Worm (Caenorhabditis elegans) whole organism, L3 larva: Measurements from ENCODE around the gene C33H5.13.

ENCODE experiments used
- R02D3.7 ChIP-seq: fragments of 150-350 bp; optimal IDR thresholded peaks from 2 replicates; lab custom pipeline; 2014; ENCODE audit warnings: missing biosample characterization, missing genetic modification characterization
- ZK546.5 ChIP-seq: sonication (generic microtip); optimal IDR thresholded peaks from 2 replicates; lab custom pipeline; 2017; ENCODE audit warnings: missing biosample characterization, missing genetic modification characterization
- aly-2 ChIP-seq: fragments of 150-350 bp; optimal IDR thresholded peaks from 2 replicates; lab custom pipeline; 2014; ENCODE audit warnings: missing biosample characterization, missing genetic modification characterization
- ama-1 ChIP-seq: fragments of 150-350 bp; optimal IDR thresholded peaks from 2 replicates; lab custom pipeline; 2018
- ceh-16 ChIP-seq: sonication (generic microtip); optimal IDR thresholded peaks from 2 replicates; lab custom pipeline; 2017; ENCODE audit warnings: missing biosample characterization, missing genetic modification characterization
- ceh-28 ChIP-seq: fragments of 150-350 bp; optimal IDR thresholded peaks from 2 replicates; lab custom pipeline; 2014; ENCODE audit warnings: missing biosample characterization, missing genetic modification reagents, missing genetic modification characterization
- ceh-82 ChIP-seq: fragments of 150-350 bp; optimal IDR thresholded peaks from 2 replicates; lab custom pipeline; 2014; ENCODE audit warnings: missing biosample characterization, missing genetic modification characterization
- ceh-9 ChIP-seq: sonication (generic microtip); optimal IDR thresholded peaks from 2 replicates; lab custom pipeline; 2018; ENCODE audit warnings: missing biosample characterization, missing genetic modification characterization
- daf-12 ChIP-seq: fragments of 150-350 bp; optimal IDR thresholded peaks from 2 replicates; lab custom pipeline; 2014; ENCODE audit warnings: missing biosample characterization, missing genetic modification reagents, missing genetic modification characterization
- egl-27 ChIP-seq: sonication (generic microtip); optimal IDR thresholded peaks from 4 replicates; lab custom pipeline; 2017; ENCODE audit warnings: missing biosample characterization, missing genetic modification reagents, missing genetic modification characterization
- egl-5 ChIP-seq: fragments of 150-350 bp; optimal IDR thresholded peaks from 2 replicates; lab custom pipeline; 2017; ENCODE audit warnings: missing biosample characterization, missing genetic modification reagents, missing genetic modification characterization, inconsistent platforms
- elt-1 ChIP-seq: fragments of 150-350 bp; optimal IDR thresholded peaks from 2 replicates; lab custom pipeline; 2014; ENCODE audit warnings: missing biosample characterization, missing genetic modification characterization
- elt-2 ChIP-seq: sonication (generic microtip); optimal IDR thresholded peaks from 2 replicates; lab custom pipeline; 2016; ENCODE audit warnings: missing genetic modification reagents, mild to moderate bottlenecking, missing genetic modification characterization, missing compliant biosample characterization
- elt-3 ChIP-seq, 3 experiments: fragments of 150-350 bp in 1 of 3; sonication (generic microtip) in 2 of 3; optimal IDR thresholded peaks; 2 replicates in 2 of 3; 4 replicates in 1 of 3; lab custom pipeline; 2014 to 2017; ENCODE audit warnings: missing biosample characterization in 3 of 3, missing genetic modification characterization in 3 of 3
- fkh-10 ChIP-seq: sonication (generic microtip); optimal IDR thresholded peaks from 2 replicates; lab custom pipeline; 2017; ENCODE audit warnings: missing biosample characterization, missing genetic modification reagents, missing genetic modification characterization
- fos-1 ChIP-seq: fragments of 150-350 bp; optimal IDR thresholded peaks from 2 replicates; lab custom pipeline; 2014; ENCODE audit warnings: missing biosample characterization, missing genetic modification characterization
- hmg-11 ChIP-seq: sonication (generic microtip); optimal IDR thresholded peaks from 2 replicates; lab custom pipeline; 2016; ENCODE audit warnings: missing genetic modification characterization, missing compliant biosample characterization
- jun-1 ChIP-seq: fragments of 150-350 bp; optimal IDR thresholded peaks from 2 replicates; lab custom pipeline; 2014; ENCODE audit warnings: missing biosample characterization, missing genetic modification reagents, missing genetic modification characterization
- lin-15B ChIP-seq: fragments of 150-350 bp; optimal IDR thresholded peaks from 2 replicates; lab custom pipeline; 2014; ENCODE audit warnings: missing biosample characterization, missing genetic modification characterization
- lin-39 ChIP-seq: fragments of 150-350 bp; optimal IDR thresholded peaks from 2 replicates; lab custom pipeline; 2018; ENCODE audit warnings: missing biosample characterization, missing genetic modification reagents, missing genetic modification characterization
- lsy-12 ChIP-seq: sonication (generic microtip); optimal IDR thresholded peaks from 2 replicates; lab custom pipeline; 2016; ENCODE audit warnings: mild to moderate bottlenecking, missing genetic modification characterization, missing compliant biosample characterization
- mdl-1 ChIP-seq: fragments of 150-350 bp; optimal IDR thresholded peaks from 2 replicates; lab custom pipeline; 2014; ENCODE audit warnings: missing biosample characterization, missing genetic modification characterization
- mml-1 ChIP-seq: fragments of 150-350 bp; sonication (generic microtip); optimal IDR thresholded peaks from 3 replicates; lab custom pipeline; 2014; ENCODE audit warnings: missing biosample characterization, missing genetic modification characterization
- nfya-1 ChIP-seq: sonication (generic microtip); optimal IDR thresholded peaks from 2 replicates; lab custom pipeline; 2017; ENCODE audit warnings: missing genetic modification characterization, mild to moderate bottlenecking, missing compliant biosample characterization, antibody characterized with exemption, moderate library complexity; ENCODE audit not compliant: insufficient read depth
- nhr-11 ChIP-seq: fragments of 150-350 bp; optimal IDR thresholded peaks from 2 replicates; lab custom pipeline; 2014; ENCODE audit warnings: missing biosample characterization, missing genetic modification characterization
- nhr-12 ChIP-seq: fragments of 150-350 bp; optimal IDR thresholded peaks from 2 replicates; lab custom pipeline; 2014; ENCODE audit warnings: missing biosample characterization, missing genetic modification characterization
- nhr-23 ChIP-seq: fragments of 150-350 bp; optimal IDR thresholded peaks from 2 replicates; lab custom pipeline; 2014; ENCODE audit warnings: missing biosample characterization, missing genetic modification reagents, missing genetic modification characterization
- nhr-237 ChIP-seq: fragments of 150-350 bp; optimal IDR thresholded peaks from 2 replicates; lab custom pipeline; 2014; ENCODE audit warnings: missing biosample characterization, missing genetic modification characterization
- nhr-25 ChIP-seq: sonication (generic microtip); optimal IDR thresholded peaks from 2 replicates; lab custom pipeline; 2017; ENCODE audit warnings: missing biosample characterization, missing genetic modification characterization
- nhr-28 ChIP-seq: fragments of 150-350 bp; optimal IDR thresholded peaks from 2 replicates; lab custom pipeline; 2014; ENCODE audit warnings: missing biosample characterization, missing genetic modification characterization
- nhr-43 ChIP-seq: sonication (generic microtip); optimal IDR thresholded peaks from 2 replicates; lab custom pipeline; 2016; ENCODE audit warnings: mild to moderate bottlenecking, missing genetic modification characterization, missing compliant biosample characterization; ENCODE audit not compliant: poor library complexity, severe bottlenecking
- nhr-67 ChIP-seq: fragments of 150-350 bp; optimal IDR thresholded peaks from 2 replicates; lab custom pipeline; 2014; ENCODE audit warnings: missing biosample characterization, missing genetic modification characterization
- nhr-76 ChIP-seq: fragments of 150-350 bp; sonication (generic microtip); optimal IDR thresholded peaks from 5 replicates; lab custom pipeline; 2014; ENCODE audit warnings: missing biosample characterization, missing genetic modification characterization
- nhr-77 ChIP-seq: fragments of 150-350 bp; optimal IDR thresholded peaks from 2 replicates; lab custom pipeline; 2014; ENCODE audit warnings: missing biosample characterization, missing genetic modification characterization
- pha-4 ChIP-seq: fragments of 150-350 bp; optimal IDR thresholded peaks from 2 replicates; lab custom pipeline; 2014; ENCODE audit warnings: missing biosample characterization, missing genetic modification reagents, missing genetic modification characterization
- pqm-1 ChIP-seq: fragments of 150-350 bp; optimal IDR thresholded peaks from 2 replicates; lab custom pipeline; 2017; ENCODE audit warnings: missing biosample characterization, missing genetic modification characterization, inconsistent platforms
- sea-2 ChIP-seq: fragments of 150-350 bp; sonication (generic microtip); optimal IDR thresholded peaks from 4 replicates; lab custom pipeline; 2014; ENCODE audit warnings: missing biosample characterization, missing genetic modification reagents, missing genetic modification characterization
- skn-1 ChIP-seq: fragments of 150-350 bp; optimal IDR thresholded peaks from 2 replicates; lab custom pipeline; 2014; ENCODE audit warnings: missing biosample characterization, missing genetic modification characterization
- snpc-4 ChIP-seq: fragments of 150-350 bp; optimal IDR thresholded peaks from 2 replicates; lab custom pipeline; 2014; ENCODE audit warnings: missing biosample characterization, missing genetic modification characterization
- tbx-2 ChIP-seq: sonication (generic microtip); optimal IDR thresholded peaks from 2 replicates; lab custom pipeline; 2016; ENCODE audit warnings: mild to moderate bottlenecking, missing genetic modification characterization, missing compliant biosample characterization
- unc-62 ChIP-seq: fragments of 150-350 bp; sonication (generic microtip); optimal IDR thresholded peaks from 4 replicates; lab custom pipeline; 2014; ENCODE audit warnings: missing biosample characterization, missing genetic modification reagents, missing genetic modification characterization
- zag-1 ChIP-seq: fragments of 150-350 bp; optimal IDR thresholded peaks from 2 replicates; lab custom pipeline; 2014; ENCODE audit warnings: missing biosample characterization, missing genetic modification characterization
- ztf-11 ChIP-seq: fragments of 150-350 bp; optimal IDR thresholded peaks from 2 replicates; lab custom pipeline; 2014; ENCODE audit warnings: missing biosample characterization, missing genetic modification characterization
- ztf-4 ChIP-seq: fragments of 150-350 bp; optimal IDR thresholded peaks from 2 replicates; lab custom pipeline; 2014; ENCODE audit warnings: missing biosample characterization, missing genetic modification characterization

C33H5.13 gene

ce11 chrIV:7790801-7791588 is 1.1 kb downstream of the C33H5.13 start, which contains the start of gene rsp-6:
rsp-6 (minus strand) TSS chrIV:7791229.
- peak; percentile 59 for TF ChIP-seq jun-1 (tag; lab: Kevin White, UChicago)
- peak; percentile 97 for TF ChIP-seq lin-15B
- TF ChIP-seq lsy-12 (tag; lab: Kevin White, UChicago) = peak; percentile 58
- no peak for TF ChIP-seq zag-1 (tag; lab: Kevin White, UChicago)
- no peak for TF ChIP-seq ztf-11 (tag; lab: Kevin White, UChicago)
- peak; percentile 66 for TF ChIP-seq hmg-11 (tag; lab: Kevin White, UChicago)
- peak; percentile 28 for TF ChIP-seq nhr-11 (tag; lab: Kevin White, UChicago)
- TF ChIP-seq pha-4 (tag; lab: Kevin White, UChicago) = peak; percentile 97
- TF ChIP-seq ztf-4 (tag; lab: Kevin White, UChicago) = no peak
- TF ChIP-seq ama-1 (lab: Kevin White, UChicago) = peak; percentile 75
- TF ChIP-seq sea-2 (GFP tag; lab: Kevin White, UChicago) = no peak
- TF ChIP-seq nhr-25 (tag; lab: Kevin White, UChicago) = peak; percentile 78
- TF ChIP-seq ceh-28 (tag; lab: Kevin White, UChicago) = peak; percentile 40
- peak; percentile 44 for TF ChIP-seq pqm-1 (tag; lab: Kevin White, UChicago)
- peak; percentile 57 for TF ChIP-seq elt-1 (tag; lab: Kevin White, UChicago)
- TF ChIP-seq nfya-1 (tag; lab: Kevin White, UChicago) = peak; percentile 98
- no peak for TF ChIP-seq elt-3 (tag; optimal IDR thresholded peaks at IDR 0.05; lab: Kevin White, UChicago)
- peak; percentile 9 for TF ChIP-seq egl-27 (tag; lab: Kevin White, UChicago)
- peak; percentile 96 for TF ChIP-seq egl-5 (tag; lab: Kevin White, UChicago)
- TF ChIP-seq ceh-9 (tag; lab: Kevin White, UChicago) = no peak
- no peak for TF ChIP-seq nhr-12 (tag; lab: Kevin White, UChicago)
- TF ChIP-seq mdl-1 (tag; lab: Kevin White, UChicago) = no peak
- TF ChIP-seq ZK546.5 (tag; lab: Kevin White, UChicago) = no peak
- TF ChIP-seq lin-39 (tag; lab: Kevin White, UChicago) = peak; percentile 98
- peak; percentile 82 for TF ChIP-seq snpc-4 (tag; lab: Kevin White, UChicago)
- no peak for TF ChIP-seq nhr-67 (tag; lab: Kevin White, UChicago)
- TF ChIP-seq unc-62 (GFP tag; lab: Kevin White, UChicago) = peak; percentile 28
- TF ChIP-seq fkh-10 (GFP tag; lab: Kevin White, UChicago) = no peak
- TF ChIP-seq skn-1 (tag; lab: Kevin White, UChicago) = peak; percentile 90
- TF ChIP-seq elt-2 (tag; lab: Kevin White, UChicago) = peak; percentile 65
- peak; percentile 68 for TF ChIP-seq R02D3.7 (tag; lab: Kevin White, UChicago)
- TF ChIP-seq nhr-23 (tag; lab: Kevin White, UChicago) = peak; percentile 73
- no peak for TF ChIP-seq fos-1 (tag; lab: Kevin White, UChicago)
- peak; percentile 64 for TF ChIP-seq nhr-43 (tag; lab: Kevin White, UChicago)
- no peak for TF ChIP-seq daf-12 (tag; lab: Kevin White, UChicago)
- TF ChIP-seq nhr-77 (tag; lab: Kevin White, UChicago) = peak; percentile 4

- TF ChIP-seq nhr-25 (tag; lab: Kevin White, UChicago) = no peak
- no peak for TF ChIP-seq tbx-2 (tag; lab: Kevin White, UChicago)
- no peak for TF ChIP-seq skn-1 (tag; lab: Kevin White, UChicago)
- no peak for TF ChIP-seq aly-2
- no peak for TF ChIP-seq elt-1 (tag; lab: Kevin White, UChicago)
- no peak for TF ChIP-seq ama-1 (lab: Kevin White, UChicago)
- TF ChIP-seq nhr-28 = no peak
- TF ChIP-seq nhr-77 (tag; lab: Kevin White, UChicago) = no peak
- TF ChIP-seq lin-15B = no peak
- TF ChIP-seq nhr-237 (tag; lab: Kevin White, UChicago) = no peak
- no peak for TF ChIP-seq pha-4 (tag; lab: Kevin White, UChicago)
- TF ChIP-seq lsy-12 (tag; lab: Kevin White, UChicago) = no peak
- TF ChIP-seq nhr-11 (tag; lab: Kevin White, UChicago) = no peak
- no peak for TF ChIP-seq snpc-4 (tag; lab: Kevin White, UChicago)
- TF ChIP-seq nhr-76 (tag; lab: Kevin White, UChicago) = no peak
- TF ChIP-seq ztf-4 (tag; lab: Kevin White, UChicago) = no peak
- TF ChIP-seq ceh-16 (tag; lab: Kevin White, UChicago) = no peak
- TF ChIP-seq mml-1 (tag; lab: Kevin White, UChicago) = no peak
- TF ChIP-seq ceh-82 (tag; lab: Kevin White, UChicago) = no peak
Measured at ce11 chrIV:7790151-7790691, 1.8 kb downstream of the C33H5.13 start.
